Fruit fly (Drosophila melanogaster): ENCODE measurements around the gene upd3.
A peak's percentile ranks its signal among the peaks of the same experiment; 100 is the strongest.

- no peak for TF ChIP-seq gl (tag; optimal IDR thresholded peaks at IDR 0.05)
- TF ChIP-seq CG34367 (tag; optimal IDR thresholded peaks at IDR 0.05), result no peak
- 0 out of 3 replicates have a peak, but pooled peaks have one; percentile 22 for TF ChIP-seq fd96Ca (GFP tag; IDR thresholded peaks at IDR 0.05)
- TF ChIP-seq EcR (GFP tag; optimal IDR thresholded peaks at IDR 0.05), result no peak
Observed at dm6 chrX:18276485-18277321, at the start of gene upd3.
